Fruit fly (Drosophila melanogaster): Measurements from ENCODE around the gene CG46280.

Gene CG46280

DNA sequence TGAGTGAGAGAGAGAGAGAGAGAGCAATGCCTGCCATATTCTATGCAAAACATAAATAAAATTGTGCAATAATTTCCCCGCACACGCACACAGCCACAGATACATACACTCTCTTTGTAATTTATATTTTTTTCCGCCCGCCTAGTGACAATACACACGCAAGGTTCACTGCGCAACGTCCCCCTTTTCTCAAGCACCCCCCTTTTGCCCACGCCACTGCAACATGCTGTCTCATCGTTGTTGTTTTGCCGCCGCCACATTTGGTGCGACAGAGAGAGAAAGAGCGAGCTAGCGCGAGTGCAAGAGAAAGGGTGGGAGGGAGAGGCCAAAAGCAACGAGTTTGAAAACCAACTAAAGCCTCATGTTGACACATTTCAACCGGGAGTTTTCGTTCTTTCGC, 18.1 kb downstream of the CG46280 start (continued):
- TF ChIP-seq cato (GFP tag; optimal IDR thresholded peaks at IDR 0.05; ENCODE audit: borderline replicate concordance) = no peak
- TF ChIP-seq Lim3 (GFP tag; IDR thresholded peaks at IDR 0.05) = no peak
- no peak for TF ChIP-seq Dfd (GFP tag; optimal IDR thresholded peaks at IDR 0.05)
- no peak for TF ChIP-seq unc-4 (GFP tag; IDR thresholded peaks at IDR 0.05; ENCODE audit: partially characterized antibody)
- TF ChIP-seq Hsf (GFP tag; optimal IDR thresholded peaks at IDR 0.05) = peak; percentile 44
- peak; percentile 44; the same call in 1 of the 2 replicates for TF ChIP-seq klu (GFP tag; IDR thresholded peaks at IDR 0.05)
- peak; percentile 73 to 75 for TF ChIP-seq dpn (GFP tag; optimal IDR thresholded peaks at IDR 0.05)
- peak; percentile 27 for TF ChIP-seq Adf1 (GFP tag; IDR thresholded peaks at IDR 0.05)
- TF ChIP-seq Ptx1 (GFP tag; IDR thresholded peaks at IDR 0.05) = peak; percentile 77
- peak; percentile 46; the same call in 1 of the 2 replicates for TF ChIP-seq Atf6 (GFP tag; IDR thresholded peaks at IDR 0.05)
- TF ChIP-seq nerfin-1 (tag; optimal IDR thresholded peaks at IDR 0.05) = peak; percentile 39
- TF ChIP-seq fd102C (GFP tag; optimal IDR thresholded peaks at IDR 0.05) = no peak
- peak; percentile 2 for TF ChIP-seq CG12744 (GFP tag; optimal IDR thresholded peaks at IDR 0.05)
- no peak; the same call in 1 of the 2 replicates for TF ChIP-seq CG6272 (GFP tag; IDR thresholded peaks at IDR 0.05)
- TF ChIP-seq unpg (GFP tag; optimal IDR thresholded peaks at IDR 0.05) = peak; percentile 52
- TF ChIP-seq Dad (GFP tag; optimal IDR thresholded peaks at IDR 0.05) = peak; percentile 31
- TF ChIP-seq scrt (GFP tag; optimal IDR thresholded peaks at IDR 0.05) = peak; percentile 71
- peak; percentile 82 for TF ChIP-seq ci (GFP tag; IDR thresholded peaks at IDR 0.05)
- TF ChIP-seq BtbVII (GFP tag; optimal IDR thresholded peaks at IDR 0.05) = peak; percentile 44
- TF ChIP-seq CG17186 (GFP tag; optimal IDR thresholded peaks at IDR 0.05) = peak; percentile 17
- no peak for TF ChIP-seq dan (GFP tag; IDR thresholded peaks at IDR 0.05)
- TF ChIP-seq CG9215 (GFP tag; IDR thresholded peaks at IDR 0.05) = peak; percentile 23; the same call in 1 of the 2 replicates
- TF ChIP-seq D19B (GFP tag; optimal IDR thresholded peaks at IDR 0.05) = no peak
- TF ChIP-seq Dek (tag; optimal IDR thresholded peaks at IDR 0.05) = peak; percentile 0
- TF ChIP-seq h (optimal IDR thresholded peaks at IDR 0.05) = no peak
- TF ChIP-seq CG14710 (tag; optimal IDR thresholded peaks at IDR 0.05) = no peak
- TF ChIP-seq sob (GFP tag; IDR thresholded peaks at IDR 0.05) = peak; percentile 71
- TF ChIP-seq sd (tag; optimal IDR thresholded peaks at IDR 0.05) = no peak
- TF ChIP-seq Asciz (GFP tag; optimal IDR thresholded peaks at IDR 0.05) = no peak
- TF ChIP-seq odd (GFP tag; optimal IDR thresholded peaks at IDR 0.05) = peak; percentile 7
- TF ChIP-seq bcd (GFP tag; optimal IDR thresholded peaks at IDR 0.05) = peak; percentile 63
- TF ChIP-seq hbn (GFP tag; IDR thresholded peaks at IDR 0.05; ENCODE audit: partially characterized antibody) = no peak
- TF ChIP-seq trem (tag; optimal IDR thresholded peaks at IDR 0.05) = no peak
- peak; percentile 78 for TF ChIP-seq zfh2 (GFP tag; optimal IDR thresholded peaks at IDR 0.05)
- no peak for TF ChIP-seq ac (GFP tag; optimal IDR thresholded peaks at IDR 0.05)
- peak; percentile 58 for TF ChIP-seq NFAT (GFP tag; IDR thresholded peaks at IDR 0.05)
- TF ChIP-seq CG15011 (GFP tag; optimal IDR thresholded peaks at IDR 0.05) = no peak
- no peak for TF ChIP-seq CG6683 (GFP tag; optimal IDR thresholded peaks at IDR 0.05)
- peak; percentile 49 for TF ChIP-seq CG12942 (GFP tag; optimal IDR thresholded peaks at IDR 0.05)
- TF ChIP-seq ara (GFP tag; IDR thresholded peaks at IDR 0.05) = peak; percentile 62; the same call in 1 of the 2 replicates
- TF ChIP-seq CG8388 (GFP tag; optimal IDR thresholded peaks at IDR 0.05) = no peak
- no peak for TF ChIP-seq ato (GFP tag; IDR thresholded peaks at IDR 0.05; ENCODE audit: partially characterized antibody)
- peak; percentile 67 for TF ChIP-seq Xbp1 (GFP tag; optimal IDR thresholded peaks at IDR 0.05)
- no peak for TF ChIP-seq CG10431 (GFP tag; optimal IDR thresholded peaks at IDR 0.05)
- TF ChIP-seq zfh1 (GFP tag; IDR thresholded peaks at IDR 0.05) = peak; percentile 75; the same call in 2 of the 3 replicates
- no peak for TF ChIP-seq Lpt (GFP tag; optimal IDR thresholded peaks at IDR 0.05)
- TF ChIP-seq gsb (GFP tag; IDR thresholded peaks at IDR 0.05) = peak; percentile 65
- TF ChIP-seq salm (tag; optimal IDR thresholded peaks at IDR 0.05) = no peak
- TF ChIP-seq Aef1 (GFP tag; IDR thresholded peaks at IDR 0.05) = peak; percentile 91
- TF ChIP-seq CG6813 (GFP tag; optimal IDR thresholded peaks at IDR 0.05) = peak; percentile 46
- no peak for TF ChIP-seq CG15269 (tag; optimal IDR thresholded peaks at IDR 0.05)

Measured in whole organism, embryonic.